Fruit fly (Drosophila melanogaster) whole organism, embryonic: ENCODE data around the gene hfp.

Experiments
- Abd-B ChIP-seq: fragments of 200-800 bp; sonication (Bioruptor generic); optimal IDR thresholded peaks from 2 replicates; lab custom pipeline; 2018; ENCODE audit warnings: missing biosample characterization, mild to moderate bottlenecking, missing genetic modification characterization, moderate library complexity
- Ada2b ChIP-seq: fragments of 200-800 bp; sonication (Bioruptor generic); IDR thresholded peaks from 2 replicates; pipeline ENCODE4 v1.3.6; 2022; ENCODE audit warnings: missing biosample characterization, missing genetic modification characterization
- CG1024 ChIP-seq: fragments of 200-800 bp; sonication (Bioruptor generic); IDR thresholded peaks from 2 replicates; pipeline ENCODE4 v1.3.6; 2022; ENCODE audit warnings: missing biosample characterization, missing genetic modification characterization
- CG10543 ChIP-seq: fragments of 200-800 bp; sonication (Bioruptor generic); optimal IDR thresholded peaks from 3 replicates; lab custom pipeline; 2017; ENCODE audit warnings: missing biosample characterization, mild to moderate bottlenecking, missing genetic modification characterization, moderate library complexity
- CG11456 ChIP-seq: fragments of 200-800 bp; sonication (Bioruptor generic); IDR thresholded peaks from 3 replicates; pipeline ENCODE4 v1.3.6; 2022; ENCODE audit warnings: missing biosample characterization, missing genetic modification characterization
- CG11696 ChIP-seq: fragments of 200-800 bp; sonication (Bioruptor generic); IDR thresholded peaks from 2 replicates; pipeline ENCODE4 v1.3.6; 2022; ENCODE audit warnings: missing biosample characterization, missing genetic modification characterization
- CG12219 ChIP-seq: fragments of 200-800 bp; sonication (Bioruptor generic); optimal IDR thresholded peaks from 3 replicates; lab custom pipeline; 2018; ENCODE audit warnings: missing biosample characterization, mild to moderate bottlenecking, missing genetic modification characterization
- CG12659 ChIP-seq: fragments of 200-800 bp; sonication (Bioruptor generic); optimal IDR thresholded peaks from 3 replicates; lab custom pipeline; 2017; ENCODE audit warnings: mild to moderate bottlenecking, missing biosample characterization, missing genetic modification reagents, missing genetic modification characterization
- CG13775 ChIP-seq: fragments of 200-800 bp; sonication (Bioruptor generic); optimal IDR thresholded peaks from 3 replicates; lab custom pipeline; 2017; ENCODE audit warnings: missing biosample characterization, mild to moderate bottlenecking, missing genetic modification characterization
- CG13894 ChIP-seq: fragments of 200-800 bp; sonication (Bioruptor generic); optimal IDR thresholded peaks from 3 replicates; lab custom pipeline; 2018; ENCODE audit warnings: missing biosample characterization, mild to moderate bottlenecking, missing genetic modification characterization, moderate library complexity
- CG14050 ChIP-seq: fragments of 200-800 bp; sonication (Bioruptor generic); IDR thresholded peaks from 3 replicates; pipeline ENCODE4 v1.3.6; 2022; ENCODE audit warnings: missing biosample characterization, missing genetic modification characterization
- CG15696 ChIP-seq: fragments of 200-800 bp; sonication (Bioruptor generic); optimal IDR thresholded peaks from 2 replicates; lab custom pipeline; 2019; ENCODE audit warnings: missing biosample characterization, mild to moderate bottlenecking, missing genetic modification characterization, moderate library complexity
- CG17385 ChIP-seq: fragments of 200-800 bp; sonication (Bioruptor generic); optimal IDR thresholded peaks from 3 replicates; lab custom pipeline; 2018; ENCODE audit warnings: missing biosample characterization, mild to moderate bottlenecking, missing genetic modification characterization
- CG17829 ChIP-seq: fragments of 200-800 bp; optimal IDR thresholded peaks from 2 replicates; lab custom pipeline; 2019; ENCODE audit warnings: missing biosample characterization, mild to moderate bottlenecking, missing genetic modification characterization, moderate library complexity
- CG1792 ChIP-seq: fragments of 200-800 bp; sonication (Bioruptor generic); optimal IDR thresholded peaks from 2 replicates; lab custom pipeline; 2016; ENCODE audit warnings: missing biosample characterization, missing genetic modification characterization
- CG3407 ChIP-seq: fragments of 200-800 bp; sonication (Bioruptor generic); optimal IDR thresholded peaks from 2 replicates; lab custom pipeline; 2018; ENCODE audit warnings: missing biosample characterization, mild to moderate bottlenecking, missing genetic modification characterization
- CG4730 ChIP-seq: fragments of 200-800 bp; sonication (Bioruptor generic); IDR thresholded peaks from 2 replicates; pipeline ENCODE4 v1.3.6; 2022; ENCODE audit warnings: missing biosample characterization, missing genetic modification characterization
- CG6813 ChIP-seq: fragments of 200-800 bp; sonication (Bioruptor generic); optimal IDR thresholded peaks from 2 replicates; lab custom pipeline; 2017; ENCODE audit warnings: missing biosample characterization, missing genetic modification characterization, mild to moderate bottlenecking, moderate library complexity, missing genetic modification reagents
- CG7556 ChIP-seq: fragments of 200-800 bp; sonication (Bioruptor generic); optimal IDR thresholded peaks from 2 replicates; lab custom pipeline; 2017; ENCODE audit warnings: missing biosample characterization, mild to moderate bottlenecking, missing genetic modification characterization
- CG8478 ChIP-seq: fragments of >200 bp; optimal IDR thresholded peaks from 2 replicates; lab custom pipeline; 2018
- CG9932 ChIP-seq: fragments of 200-800 bp; sonication (Bioruptor generic); IDR thresholded peaks from 2 replicates; pipeline ENCODE4 v1.3.6; 2022; ENCODE audit warnings: missing biosample characterization, missing genetic modification characterization
- CHES-1-like ChIP-seq: fragments of 200-800 bp; sonication (Bioruptor generic); optimal IDR thresholded peaks from 2 replicates; lab custom pipeline; 2016; ENCODE audit warnings: missing biosample characterization, missing genetic modification characterization
- Doc2 ChIP-seq: fragments of 200-800 bp; sonication (Bioruptor generic); IDR thresholded peaks from 2 replicates; pipeline ENCODE4 v1.3.6; 2022; ENCODE audit warnings: missing biosample characterization, missing genetic modification characterization
- E2f2 ChIP-seq: fragments of 200-800 bp; sonication (Bioruptor generic); IDR thresholded peaks from 2 replicates; pipeline ENCODE4 v1.3.6; 2022; ENCODE audit warnings: missing biosample characterization, missing genetic modification characterization
- ERR ChIP-seq: fragments of 200-800 bp; sonication (Bioruptor generic); optimal IDR thresholded peaks from 2 replicates; lab custom pipeline; 2016; ENCODE audit warnings: missing biosample characterization, missing genetic modification characterization
- Gsc ChIP-seq: fragments of 200-800 bp; sonication (Bioruptor generic); IDR thresholded peaks from 2 replicates; pipeline ENCODE4 v1.3.6; 2022; ENCODE audit warnings: missing biosample characterization, missing genetic modification characterization
- Hand ChIP-seq: fragments of 200-800 bp; sonication (Bioruptor generic); optimal IDR thresholded peaks from 2 replicates; lab custom pipeline; 2017; ENCODE audit warnings: mild to moderate bottlenecking, missing biosample characterization, missing genetic modification reagents, missing genetic modification characterization
- HmgZ ChIP-seq: fragments of 200-800 bp; sonication (Bioruptor generic); optimal IDR thresholded peaks from 2 replicates; lab custom pipeline; 2018; ENCODE audit warnings: missing biosample characterization, mild to moderate bottlenecking, missing genetic modification characterization
- MTF-1 ChIP-seq: fragments of 200-800 bp; sonication (Bioruptor generic); optimal IDR thresholded peaks from 2 replicates; lab custom pipeline; 2018; ENCODE audit warnings: missing biosample characterization, mild to moderate bottlenecking, missing genetic modification characterization, borderline replicate concordance
- Nf-YB ChIP-seq: fragments of 200-800 bp; sonication (Bioruptor generic); optimal IDR thresholded peaks from 3 replicates; lab custom pipeline; 2019; ENCODE audit warnings: missing biosample characterization, mild to moderate bottlenecking, missing genetic modification characterization, moderate library complexity
- Oaz ChIP-seq: fragments of 200-800 bp; sonication (Bioruptor generic); IDR thresholded peaks from 2 replicates; pipeline ENCODE4 v1.3.6; 2022; ENCODE audit warnings: missing biosample characterization, missing genetic modification characterization
- Pdp1 ChIP-seq, 2 experiments: fragments of 200-800 bp; sonication (Bioruptor generic); optimal IDR thresholded peaks; 3 replicates each; lab custom pipeline; 2016; ENCODE audit warnings: missing biosample characterization in 2 of 2, missing genetic modification characterization in 2 of 2, mild to moderate bottlenecking in 1 of 2, moderate library complexity in 1 of 2
- ac ChIP-seq: fragments of 200-800 bp; sonication (Bioruptor generic); optimal IDR thresholded peaks from 3 replicates; lab custom pipeline; 2017; ENCODE audit warnings: missing biosample characterization, mild to moderate bottlenecking, missing genetic modification characterization
- ash1 ChIP-seq: fragments of 200-800 bp; sonication (Bioruptor generic); optimal IDR thresholded peaks from 2 replicates; lab custom pipeline; 2018; ENCODE audit warnings: missing biosample characterization, mild to moderate bottlenecking, missing genetic modification characterization
- bab2 ChIP-seq: fragments of 200-800 bp; sonication (Bioruptor generic); optimal IDR thresholded peaks from 2 replicates; lab custom pipeline; 2016; ENCODE audit warnings: missing biosample characterization, missing genetic modification characterization
- bbx ChIP-seq: fragments of 200-800 bp; sonication (Bioruptor generic); IDR thresholded peaks from 2 replicates; pipeline ENCODE4 v1.3.6; 2022; ENCODE audit warnings: missing biosample characterization, missing genetic modification characterization; ENCODE audit not compliant: partially characterized antibody
- croc ChIP-seq: fragments of 200-800 bp; sonication (Bioruptor generic); conservative IDR thresholded peaks from 3 replicates; pipeline ENCODE4 v1.3.6; 2022; ENCODE audit warnings: missing biosample characterization, missing genetic modification characterization
- crp ChIP-seq, 2 experiments: fragments of 200-800 bp; sonication (Bioruptor generic); optimal IDR thresholded peaks; 2 replicates in 1 of 2; 3 replicates in 1 of 2; lab custom pipeline; 2017; ENCODE audit warnings: missing biosample characterization in 2 of 2, missing genetic modification characterization in 2 of 2, mild to moderate bottlenecking in 1 of 2, moderate library complexity in 1 of 2
- cwo ChIP-seq: fragments of 200-800 bp; sonication (Bioruptor generic); optimal IDR thresholded peaks from 3 replicates; lab custom pipeline; 2017; ENCODE audit warnings: missing biosample characterization, missing genetic modification characterization, mild to moderate bottlenecking, moderate library complexity, missing genetic modification reagents
- dysf ChIP-seq: fragments of 200-800 bp; sonication (Bioruptor generic); IDR thresholded peaks from 3 replicates; pipeline ENCODE4 v1.3.6; 2022; ENCODE audit warnings: missing biosample characterization, missing genetic modification characterization
- en ChIP-seq: fragments of 200-800 bp; sonication (Bioruptor generic); optimal IDR thresholded peaks from 2 replicates; lab custom pipeline; 2016; ENCODE audit warnings: missing biosample characterization, missing genetic modification characterization
- gfzf ChIP-seq: fragments of 200-800 bp; sonication (Bioruptor generic); optimal IDR thresholded peaks from 2 replicates; lab custom pipeline; 2016; ENCODE audit warnings: missing biosample characterization, mild to moderate bottlenecking, missing genetic modification characterization, moderate library complexity
- lmd ChIP-seq: fragments of 200-800 bp; sonication (Bioruptor generic); IDR thresholded peaks from 2 replicates; pipeline ENCODE4 v1.3.6; 2022; ENCODE audit warnings: missing biosample characterization, missing genetic modification characterization
- lola ChIP-seq, 3 experiments: fragments of >200 bp in 2 of 3; fragments of 200-800 bp in 1 of 3; sonication (Bioruptor generic) in 1 of 3; optimal IDR thresholded peaks; 2 replicates each; lab custom pipeline; 2017 to 2019; ENCODE audit warnings: missing biosample characterization in 3 of 3, missing genetic modification characterization in 3 of 3, mild to moderate bottlenecking in 1 of 3, moderate library complexity in 1 of 3
- maf-S ChIP-seq: fragments of 200-800 bp; sonication (Bioruptor generic); optimal IDR thresholded peaks from 2 replicates; lab custom pipeline; 2016; ENCODE audit warnings: missing biosample characterization, missing genetic modification characterization
- oc ChIP-seq: fragments of 200-800 bp; sonication (Bioruptor generic); optimal IDR thresholded peaks from 2 replicates; lab custom pipeline; 2018; ENCODE audit warnings: missing biosample characterization, mild to moderate bottlenecking, missing genetic modification characterization, moderate library complexity
- sob ChIP-seq: fragments of 200-800 bp; sonication (Bioruptor generic); IDR thresholded peaks from 2 replicates; pipeline ENCODE4 v1.3.6; 2022; ENCODE audit warnings: missing biosample characterization, missing genetic modification characterization
- sqz ChIP-seq: fragments of 200-800 bp; sonication (Bioruptor generic); optimal IDR thresholded peaks from 3 replicates; lab custom pipeline; 2018; ENCODE audit warnings: missing biosample characterization, mild to moderate bottlenecking, missing genetic modification characterization
- trem ChIP-seq: fragments of 200-800 bp; optimal IDR thresholded peaks from 3 replicates; lab custom pipeline; 2019; ENCODE audit warnings: missing biosample characterization, mild to moderate bottlenecking, missing genetic modification characterization, moderate library complexity
- wor ChIP-seq: fragments of 200-800 bp; sonication (Bioruptor generic); IDR thresholded peaks from 2 replicates; pipeline ENCODE4 v1.3.6; 2022; ENCODE audit warnings: missing biosample characterization, missing genetic modification characterization
- z ChIP-seq: fragments of 200-800 bp; sonication (Bioruptor generic); IDR thresholded peaks from 3 replicates; pipeline ENCODE4 v1.3.6; 2022; ENCODE audit warnings: missing biosample characterization, missing genetic modification characterization

The hfp gene

DNA sequence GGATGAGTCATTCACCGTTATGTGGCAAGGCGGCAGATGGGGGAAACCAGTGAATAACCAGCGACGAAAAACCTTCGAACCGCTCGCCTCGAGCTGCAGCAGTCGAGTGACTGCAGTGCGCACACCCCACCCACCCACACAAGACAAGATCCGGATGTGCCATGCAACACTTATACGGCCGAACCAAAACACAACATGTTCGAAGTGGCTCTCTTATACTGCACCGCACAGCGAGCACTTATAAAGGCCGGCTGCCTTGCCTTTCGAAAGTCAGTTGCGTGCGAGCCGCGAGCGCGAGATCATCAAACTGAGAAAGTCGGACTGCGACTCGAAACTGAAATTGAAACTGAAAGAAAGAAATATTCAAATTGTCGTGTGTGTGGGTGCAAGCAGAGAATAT is 38.8 kb downstream of the hfp start, which contains the start of gene rho (continued):
- TF ChIP-seq lmd (GFP tag; lab: Robert Waterston, UW) (no peak), Pdp1 (GFP tag; optimal IDR thresholded peaks at IDR 0.05; lab: Kevin White, UChicago) (peak in 1 of 2 experiments; percentile 6), gfzf (GFP tag; lab: Kevin White, UChicago) (no peak), oc (tag; lab: Kevin White, UChicago) (peak; percentile 22), en (GFP tag; lab: Kevin White, UChicago) (no peak), E2f2 (GFP tag; lab: Robert Waterston, UW) (peak; percentile 35), Ada2b (no peak), CG10543 (GFP tag; lab: Kevin White, UChicago) (peak; percentile 33), CG7556 (GFP tag; lab: Kevin White, UChicago) (no peak), Doc2 (GFP tag; lab: Robert Waterston, UW) (no peak), CG14050 (GFP tag; lab: Robert Waterston, UW) (no peak), Nf-YB (peak; percentile 18), lola (GFP tag; optimal IDR thresholded peaks at IDR 0.05; lab: Kevin White, UChicago) (no peak), CG9932 (GFP tag; lab: Robert Waterston, UW) (0 out of 2 replicates have a peak, but pooled peaks have one; percentile 13), sob (GFP tag; lab: Robert Waterston, UW) (peak; percentile 58; the same call in 1 of the 2 replicates), CG17385 (GFP tag; lab: Kevin White, UChicago) (peak; percentile 40), Hand (no peak), CG1024 (GFP tag; lab: Robert Waterston, UW) (peak; percentile 4; the same call in 1 of the 2 replicates), HmgZ (tag; lab: Kevin White, UChicago) (no peak), Oaz (GFP tag; lab: Robert Waterston, UW) (no peak), wor (GFP tag; lab: Robert Waterston, UW) (no peak), CG1792 (GFP tag; lab: Kevin White, UChicago) (no peak), CG11456 (GFP tag; lab: Robert Waterston, UW) (peak; percentile 56; the same call in 1 of the 3 replicates), ac (GFP tag; lab: Kevin White, UChicago) (no peak), CHES-1-like (GFP tag; lab: Kevin White, UChicago) (no peak), bab2 (GFP tag; lab: Kevin White, UChicago) (no peak), Gsc (GFP tag; lab: Robert Waterston, UW) (no peak), CG17829 (tag; lab: Kevin White, UChicago) (peak; percentile 58), croc (GFP tag; lab: Robert Waterston, UW) (no peak), bbx (GFP tag; lab: Robert Waterston, UW) (peak; percentile 73), ash1 (GFP tag; lab: Kevin White, UChicago) (no peak), CG15696 (tag; lab: Kevin White, UChicago) (no peak), CG12659 (GFP tag; lab: Kevin White, UChicago) (no peak), CG8478 (no peak), maf-S (GFP tag; lab: Kevin White, UChicago) (no peak), z (GFP tag; lab: Robert Waterston, UW) (peak; percentile 50; the same call in 1 of the 3 replicates), crp (GFP tag; optimal IDR thresholded peaks at IDR 0.05; lab: Kevin White, UChicago) (peak in 1 of 2 experiments; percentile 25), ERR (GFP tag; lab: Kevin White, UChicago) (no peak), trem (peak; percentile 21), CG3407 (GFP tag; lab: Kevin White, UChicago) (no peak), CG4730 (GFP tag; lab: Robert Waterston, UW) (no peak), CG6813 (GFP tag; lab: Kevin White, UChicago) (no peak), cwo (GFP tag; lab: Kevin White, UChicago) (no peak), MTF-1 (GFP tag; lab: Kevin White, UChicago) (peak; percentile 33), CG13894 (tag; lab: Kevin White, UChicago) (no peak), dysf (GFP tag; lab: Robert Waterston, UW) (no peak), Abd-B (no peak), CG13775 (GFP tag; lab: Kevin White, UChicago) (no peak), CG11696 (GFP tag; lab: Robert Waterston, UW) (no peak), CG12219 (GFP tag; lab: Kevin White, UChicago) (peak; percentile 15), sqz (GFP tag; lab: Kevin White, UChicago) (no peak)
